Fruit fly (Drosophila melanogaster) whole organism, prepupa: Measurements from ENCODE around the gene X11L.
A peak's percentile ranks its signal among the peaks of the same experiment; 100 is the strongest.

ENCODE experiments used
- Blimp-1 ChIP-seq: fragments of 200-800 bp; sonication (Bioruptor generic); optimal IDR thresholded peaks from 3 replicates; lab custom pipeline; 2017; ENCODE audit warnings: missing biosample characterization, missing genetic modification characterization, mild to moderate bottlenecking, moderate library complexity, missing genetic modification reagents
- CG10631 ChIP-seq: fragments of 200-800 bp; sonication (Bioruptor generic); optimal IDR thresholded peaks from 2 replicates; lab custom pipeline; 2016; ENCODE audit warnings: missing biosample characterization, missing genetic modification characterization
- CG11762 ChIP-seq: fragments of 200-800 bp; sonication (Bioruptor generic); optimal IDR thresholded peaks from 3 replicates; lab custom pipeline; 2016; ENCODE audit warnings: missing biosample characterization, missing genetic modification characterization; ENCODE audit not compliant: insufficient read depth
- CG15336 ChIP-seq: fragments of 200-800 bp; sonication (Bioruptor generic); IDR thresholded peaks from 2 replicates; pipeline ENCODE4 v1.3.6; 2022; ENCODE audit warnings: missing biosample characterization, missing genetic modification characterization
- CG1621 ChIP-seq: fragments of 200-800 bp; sonication (Bioruptor generic); optimal IDR thresholded peaks from 3 replicates; lab custom pipeline; 2018; ENCODE audit warnings: missing biosample characterization, mild to moderate bottlenecking, missing genetic modification characterization
- CG16779 ChIP-seq: fragments of 200-800 bp; sonication (Bioruptor generic); optimal IDR thresholded peaks from 3 replicates; lab custom pipeline; 2017; ENCODE audit warnings: missing biosample characterization, mild to moderate bottlenecking, missing genetic modification characterization
- CG3032 ChIP-seq: fragments of 200-800 bp; optimal IDR thresholded peaks from 2 replicates; lab custom pipeline; 2019; ENCODE audit warnings: missing biosample characterization, mild to moderate bottlenecking, missing genetic modification characterization, moderate library complexity
- CG31627 ChIP-seq: fragments of 200-800 bp; sonication (Bioruptor generic); optimal IDR thresholded peaks from 3 replicates; lab custom pipeline; 2016; ENCODE audit warnings: missing biosample characterization, missing genetic modification characterization
- CG32006 ChIP-seq: fragments of 200-800 bp; sonication (Bioruptor generic); optimal IDR thresholded peaks from 3 replicates; lab custom pipeline; 2017; ENCODE audit warnings: missing biosample characterization, mild to moderate bottlenecking, missing genetic modification characterization
- CG34406 ChIP-seq: fragments of 200-800 bp; sonication (Bioruptor generic); optimal IDR thresholded peaks from 3 replicates; lab custom pipeline; 2016; ENCODE audit warnings: missing biosample characterization, missing genetic modification characterization
- CG4318 ChIP-seq: fragments of 200-800 bp; sonication (Bioruptor generic); optimal IDR thresholded peaks from 3 replicates; lab custom pipeline; 2017; ENCODE audit warnings: missing biosample characterization, mild to moderate bottlenecking, missing genetic modification characterization
- CG6163 ChIP-seq: fragments of 200-800 bp; sonication (Bioruptor generic); IDR thresholded peaks from 3 replicates; pipeline ENCODE4 v1.3.6; 2022; ENCODE audit warnings: missing biosample characterization, missing genetic modification characterization
- CG6276 ChIP-seq: fragments of 200-800 bp; sonication (Bioruptor generic); optimal IDR thresholded peaks from 2 replicates; lab custom pipeline; 2017; ENCODE audit warnings: missing biosample characterization, mild to moderate bottlenecking, missing genetic modification characterization
- CG6792 ChIP-seq: fragments of 200-800 bp; sonication (Bioruptor generic); optimal IDR thresholded peaks from 3 replicates; lab custom pipeline; 2016; ENCODE audit warnings: missing biosample characterization, missing genetic modification characterization
- CG6808 ChIP-seq: fragments of 200-800 bp; sonication (Bioruptor generic); optimal IDR thresholded peaks from 3 replicates; lab custom pipeline; 2017; ENCODE audit warnings: missing biosample characterization, missing genetic modification characterization, mild to moderate bottlenecking, moderate library complexity, missing genetic modification reagents
- CG6854 ChIP-seq: fragments of 200-800 bp; sonication (Bioruptor generic); optimal IDR thresholded peaks from 2 replicates; lab custom pipeline; 2017; ENCODE audit warnings: missing biosample characterization, mild to moderate bottlenecking, missing genetic modification characterization
- CG7368 ChIP-seq: fragments of 200-800 bp; sonication (Bioruptor generic); optimal IDR thresholded peaks from 3 replicates; lab custom pipeline; 2016; ENCODE audit warnings: missing biosample characterization, missing genetic modification characterization
- CG8119 ChIP-seq: fragments of 200-800 bp; sonication (Bioruptor generic); IDR thresholded peaks from 3 replicates; pipeline ENCODE4 v1.3.6; 2022; ENCODE audit warnings: missing biosample characterization, missing genetic modification characterization
- CG8632 ChIP-seq: fragments of 200-800 bp; sonication (Bioruptor generic); optimal IDR thresholded peaks from 3 replicates; lab custom pipeline; 2016; ENCODE audit warnings: missing biosample characterization, missing genetic modification characterization
- Eip75B ChIP-seq: fragments of 200-800 bp; sonication (Bioruptor generic); optimal IDR thresholded peaks from 3 replicates; lab custom pipeline; 2016; ENCODE audit warnings: missing biosample characterization, missing genetic modification characterization
- Eip78C ChIP-seq: fragments of 200-800 bp; sonication (Bioruptor generic); peaks from one replicate; lab custom pipeline; 2016; ENCODE audit warnings: missing biosample characterization, missing genetic modification characterization
- Eip93F ChIP-seq: fragments of 200-800 bp; sonication (Bioruptor generic); optimal IDR thresholded peaks from 2 replicates; lab custom pipeline; 2016; ENCODE audit warnings: missing biosample characterization, mild to moderate bottlenecking, missing genetic modification characterization
- Gug ChIP-seq: fragments of 200-800 bp; sonication (Bioruptor generic); IDR thresholded peaks from 2 replicates; pipeline ENCODE4 v1.3.6; 2022; ENCODE audit warnings: missing biosample characterization, missing genetic modification characterization
- Hr39 ChIP-seq: fragments of 200-800 bp; sonication (Bioruptor generic); optimal IDR thresholded peaks from 2 replicates; lab custom pipeline; 2016; ENCODE audit warnings: missing biosample characterization, missing genetic modification characterization
- Hr4 ChIP-seq: fragments of 200-800 bp; sonication (Bioruptor generic); optimal IDR thresholded peaks from 3 replicates; lab custom pipeline; 2016; ENCODE audit warnings: missing biosample characterization, missing genetic modification characterization
- Lpt ChIP-seq: fragments of 200-800 bp; sonication (Bioruptor generic); optimal IDR thresholded peaks from 3 replicates; lab custom pipeline; 2016; ENCODE audit warnings: missing biosample characterization, missing genetic modification characterization
- Met ChIP-seq: fragments of 200-800 bp; sonication (Bioruptor generic); optimal IDR thresholded peaks from 3 replicates; lab custom pipeline; 2016; ENCODE audit warnings: missing biosample characterization, missing genetic modification characterization
- OdsH ChIP-seq: fragments of 200-800 bp; sonication (Bioruptor generic); optimal IDR thresholded peaks from 3 replicates; lab custom pipeline; 2016; ENCODE audit warnings: missing biosample characterization, missing genetic modification characterization
- Smox ChIP-seq: fragments of 200-800 bp; sonication (Bioruptor generic); optimal IDR thresholded peaks from 3 replicates; lab custom pipeline; 2016; ENCODE audit warnings: missing biosample characterization, missing genetic modification characterization
- Sox102F ChIP-seq: fragments of 200-800 bp; sonication (Bioruptor generic); optimal IDR thresholded peaks from 2 replicates; lab custom pipeline; 2016; ENCODE audit warnings: missing biosample characterization, mild to moderate bottlenecking, missing genetic modification characterization
- Sox14 ChIP-seq: fragments of 200-800 bp; sonication (Bioruptor generic); optimal IDR thresholded peaks from 3 replicates; lab custom pipeline; 2016; ENCODE audit warnings: missing biosample characterization, missing genetic modification characterization
- achi ChIP-seq: fragments of 200-800 bp; sonication (Bioruptor generic); optimal IDR thresholded peaks from 3 replicates; lab custom pipeline; 2016; ENCODE audit warnings: missing biosample characterization, missing genetic modification characterization
- acj6 ChIP-seq: fragments of 200-800 bp; sonication (Bioruptor generic); optimal IDR thresholded peaks from 3 replicates; lab custom pipeline; 2016; ENCODE audit warnings: missing biosample characterization, missing genetic modification characterization
- cyc ChIP-seq: fragments of 200-800 bp; sonication (Bioruptor generic); optimal IDR thresholded peaks from 3 replicates; lab custom pipeline; 2016; ENCODE audit warnings: missing biosample characterization, missing genetic modification characterization
- dac ChIP-seq: fragments of 200-800 bp; sonication (Bioruptor generic); optimal IDR thresholded peaks from 2 replicates; lab custom pipeline; 2017; ENCODE audit warnings: missing biosample characterization, mild to moderate bottlenecking, missing genetic modification characterization
- dsx ChIP-seq: fragments of 200-800 bp; optimal IDR thresholded peaks from 3 replicates; lab custom pipeline; 2019; ENCODE audit warnings: missing biosample characterization, mild to moderate bottlenecking, missing genetic modification characterization, moderate library complexity; ENCODE audit not compliant: poor library complexity, severe bottlenecking
- eg ChIP-seq: fragments of 200-800 bp; sonication (Bioruptor generic); IDR thresholded peaks from 3 replicates; pipeline ENCODE4 v1.3.6; 2022; ENCODE audit warnings: missing biosample characterization, missing genetic modification characterization
- fd59A ChIP-seq: fragments of 200-800 bp; sonication (Bioruptor generic); optimal IDR thresholded peaks from 2 replicates; lab custom pipeline; 2017; ENCODE audit warnings: missing biosample characterization, mild to moderate bottlenecking, missing genetic modification characterization, missing genetic modification reagents
- fd85E ChIP-seq: fragments of 200-800 bp; sonication (Bioruptor generic); optimal IDR thresholded peaks from 3 replicates; lab custom pipeline; 2016; ENCODE audit warnings: missing biosample characterization, missing genetic modification characterization
- fkh ChIP-seq: fragments of 200-800 bp; sonication (Bioruptor generic); optimal IDR thresholded peaks from 3 replicates; lab custom pipeline; 2017; ENCODE audit warnings: missing biosample characterization, mild to moderate bottlenecking, missing genetic modification characterization, moderate library complexity
- lz ChIP-seq: fragments of 200-800 bp; sonication (Bioruptor generic); optimal IDR thresholded peaks from 3 replicates; lab custom pipeline; 2016; ENCODE audit warnings: missing biosample characterization, missing genetic modification characterization
- pdm3 ChIP-seq: fragments of 200-800 bp; sonication (Bioruptor generic); optimal IDR thresholded peaks from 3 replicates; lab custom pipeline; 2016; ENCODE audit warnings: missing biosample characterization, missing genetic modification characterization
- spab ChIP-seq: fragments of 200-800 bp; sonication (Bioruptor generic); optimal IDR thresholded peaks from 2 replicates; lab custom pipeline; 2017; ENCODE audit warnings: missing biosample characterization, mild to moderate bottlenecking, missing genetic modification characterization, missing genetic modification reagents
- ss ChIP-seq, 2 experiments: fragments of 200-800 bp; sonication (Bioruptor generic); optimal IDR thresholded peaks; 2 replicates in 1 of 2; 3 replicates in 1 of 2; lab custom pipeline; 2017 to 2018; ENCODE audit warnings: mild to moderate bottlenecking in 2 of 2, missing biosample characterization in 2 of 2, missing genetic modification characterization in 2 of 2, moderate library complexity in 1 of 2
- svp ChIP-seq: fragments of 200-800 bp; sonication (Bioruptor generic); peaks from one replicate; lab custom pipeline; 2016; ENCODE audit warnings: missing biosample characterization, missing genetic modification characterization
- topi ChIP-seq: fragments of 200-800 bp; sonication (Bioruptor generic); optimal IDR thresholded peaks from 3 replicates; lab custom pipeline; 2016; ENCODE audit warnings: missing biosample characterization, missing genetic modification characterization
- vri ChIP-seq: fragments of 200-800 bp; sonication (Bioruptor generic); optimal IDR thresholded peaks from 3 replicates; lab custom pipeline; 2016; ENCODE audit warnings: missing biosample characterization, mild to moderate bottlenecking, missing genetic modification characterization

X11L gene

DNA sequence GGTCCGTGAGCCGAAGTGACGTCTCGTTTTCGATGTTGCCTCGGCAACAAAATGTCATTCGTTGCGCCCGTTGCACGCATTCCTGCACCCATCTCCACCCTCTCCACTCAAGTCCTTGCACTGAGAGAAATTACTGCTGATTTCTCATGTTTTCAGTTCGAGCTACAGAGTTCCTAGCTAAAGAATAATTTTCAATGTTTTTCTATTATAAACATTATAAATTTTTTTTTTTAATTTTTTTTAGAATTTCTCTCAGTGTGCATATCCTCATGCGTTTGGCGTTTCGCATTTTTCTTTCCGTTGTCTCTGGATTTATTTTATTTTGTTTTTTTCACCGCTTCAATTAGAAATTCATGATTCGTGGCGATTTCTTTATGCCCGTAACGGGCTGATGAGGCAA is 48.5 kb upstream of the X11L start (continued):
- TF ChIP-seq fkh (GFP tag; lab: Kevin White, UChicago) (no peak), acj6 (GFP tag; lab: Kevin White, UChicago) (peak; percentile 41), CG6163 (GFP tag; lab: Robert Waterston, UW) (peak; percentile 85), dsx (GFP tag; lab: Kevin White, UChicago) (peak; percentile 53), Met (peak; percentile 84), CG6854 (no peak), dac (GFP tag; lab: Kevin White, UChicago) (no peak)

dm6 chrX:17555139-17555538 is 44.3 kb upstream of the X11L start:
- no peak for TF ChIP-seq vri
- peak; percentile 63 for TF ChIP-seq CG32006 (GFP tag; lab: Kevin White, UChicago)
- TF ChIP-seq CG8632, result no peak
- peak; percentile 42 for TF ChIP-seq Hr4 (GFP tag; lab: Kevin White, UChicago)
- no peak for TF ChIP-seq CG16779
- peak; percentile 21 for TF ChIP-seq OdsH (GFP tag; lab: Kevin White, UChicago)
- TF ChIP-seq eg (GFP tag; lab: Robert Waterston, UW), result peak; percentile 59; the same call in 2 of the 3 replicates
- TF ChIP-seq Gug (GFP tag; lab: Robert Waterston, UW), result no peak
- peak; percentile 31 for TF ChIP-seq Sox14 (GFP tag; lab: Kevin White, UChicago)
- no peak for TF ChIP-seq Eip93F (GFP tag; lab: Kevin White, UChicago)
- no peak for TF ChIP-seq svp
- TF ChIP-seq CG8119 (GFP tag; lab: Robert Waterston, UW), result 0 out of 3 replicates have a peak, but pooled peaks have one; percentile 32
- TF ChIP-seq achi, result peak; percentile 2
- no peak for TF ChIP-seq CG10631 (GFP tag; lab: Kevin White, UChicago)
- TF ChIP-seq CG6163 (GFP tag; lab: Robert Waterston, UW), result peak; percentile 60; the same call in 2 of the 3 replicates
- peak; percentile 5 for TF ChIP-seq Lpt (GFP tag; lab: Kevin White, UChicago)
- peak; percentile 29 for TF ChIP-seq pdm3 (GFP tag; lab: Kevin White, UChicago)
- peak; percentile 27 for TF ChIP-seq CG6276 (GFP tag; lab: Kevin White, UChicago)
- no peak for TF ChIP-seq CG3032
- TF ChIP-seq acj6 (GFP tag; lab: Kevin White, UChicago), result peak; percentile 9
- no peak for TF ChIP-seq Eip75B
- no peak for TF ChIP-seq cyc (GFP tag; lab: Kevin White, UChicago)
- peak; percentile 48 for TF ChIP-seq CG15336 (GFP tag; lab: Robert Waterston, UW)
- TF ChIP-seq Eip78C, result peak; percentile 65

dm6 chrX:17558708-17559107 is 40.7 kb upstream of the X11L start:
- TF ChIP-seq CG31627 (GFP tag; lab: Kevin White, UChicago) (no peak), CG10631 (GFP tag; lab: Kevin White, UChicago) (peak; percentile 71), dac (GFP tag; lab: Kevin White, UChicago) (peak; percentile 35), CG11762 (GFP tag; lab: Kevin White, UChicago) (peak; percentile 38), CG6808 (GFP tag; lab: Kevin White, UChicago) (peak; percentile 86), CG7368 (GFP tag; lab: Kevin White, UChicago) (peak; percentile 3), Hr39 (peak; percentile 8), Smox (GFP tag; lab: Kevin White, UChicago) (no peak), Blimp-1 (GFP tag; lab: Kevin White, UChicago) (no peak), fd85E (GFP tag; lab: Kevin White, UChicago) (no peak), fd59A (peak; percentile 74), cyc (GFP tag; lab: Kevin White, UChicago) (no peak), CG8632 (no peak), vri (no peak), fkh (GFP tag; lab: Kevin White, UChicago) (no peak), CG1621 (tag; lab: Kevin White, UChicago) (peak; percentile 68), Sox14 (GFP tag; lab: Kevin White, UChicago) (peak; percentile 63), spab (GFP tag; lab: Kevin White, UChicago) (peak; percentile 71), CG34406 (GFP tag; lab: Kevin White, UChicago) (peak; percentile 6), pdm3 (GFP tag; lab: Kevin White, UChicago) (peak; percentile 44), eg (GFP tag; lab: Robert Waterston, UW) (0 out of 3 replicates have a peak, but pooled peaks have one; percentile 18), CG6792 (peak; percentile 39), topi (GFP tag; lab: Kevin White, UChicago) (peak; percentile 6), CG4318 (GFP tag; lab: Kevin White, UChicago) (peak; percentile 37), Sox102F (no peak), Gug (GFP tag; lab: Robert Waterston, UW) (no peak), CG3032 (peak; percentile 80), lz (no peak), CG32006 (GFP tag; lab: Kevin White, UChicago) (peak; percentile 73), CG6163 (GFP tag; lab: Robert Waterston, UW) (peak; percentile 62; the same call in 2 of the 3 replicates), ss (GFP tag; optimal IDR thresholded peaks at IDR 0.05; lab: Kevin White, UChicago) (peak; percentile 81 to 85)
